Worm (Caenorhabditis elegans) whole organism, L3 larva: ENCODE data around the gene B0524.6.

Experiments used
- R02D3.7 ChIP-seq: fragments of 150-350 bp; optimal IDR thresholded peaks from 2 replicates; lab custom pipeline; 2014; ENCODE audit warnings: missing biosample characterization, missing genetic modification characterization
- elt-2 ChIP-seq: sonication (generic microtip); optimal IDR thresholded peaks from 2 replicates; lab custom pipeline; 2016; ENCODE audit warnings: missing genetic modification reagents, mild to moderate bottlenecking, missing genetic modification characterization, missing compliant biosample characterization
- elt-3 ChIP-seq, 3 experiments: fragments of 150-350 bp in 1 of 3; sonication (generic microtip) in 2 of 3; optimal IDR thresholded peaks; 2 replicates in 2 of 3; 4 replicates in 1 of 3; lab custom pipeline; 2014 to 2017; ENCODE audit warnings: missing biosample characterization in 3 of 3, missing genetic modification characterization in 3 of 3
- fkh-10 ChIP-seq: sonication (generic microtip); optimal IDR thresholded peaks from 2 replicates; lab custom pipeline; 2017; ENCODE audit warnings: missing biosample characterization, missing genetic modification reagents, missing genetic modification characterization
- fos-1 ChIP-seq: fragments of 150-350 bp; optimal IDR thresholded peaks from 2 replicates; lab custom pipeline; 2014; ENCODE audit warnings: missing biosample characterization, missing genetic modification characterization
- nhr-11 ChIP-seq: fragments of 150-350 bp; optimal IDR thresholded peaks from 2 replicates; lab custom pipeline; 2014; ENCODE audit warnings: missing biosample characterization, missing genetic modification characterization
- nhr-28 ChIP-seq: fragments of 150-350 bp; optimal IDR thresholded peaks from 2 replicates; lab custom pipeline; 2014; ENCODE audit warnings: missing biosample characterization, missing genetic modification characterization
- nhr-43 ChIP-seq: sonication (generic microtip); optimal IDR thresholded peaks from 2 replicates; lab custom pipeline; 2016; ENCODE audit warnings: mild to moderate bottlenecking, missing genetic modification characterization, missing compliant biosample characterization; ENCODE audit not compliant: poor library complexity, severe bottlenecking
- nhr-76 ChIP-seq: fragments of 150-350 bp; sonication (generic microtip); optimal IDR thresholded peaks from 5 replicates; lab custom pipeline; 2014; ENCODE audit warnings: missing biosample characterization, missing genetic modification characterization
- nhr-77 ChIP-seq: fragments of 150-350 bp; optimal IDR thresholded peaks from 2 replicates; lab custom pipeline; 2014; ENCODE audit warnings: missing biosample characterization, missing genetic modification characterization
- pqm-1 ChIP-seq: fragments of 150-350 bp; optimal IDR thresholded peaks from 2 replicates; lab custom pipeline; 2017; ENCODE audit warnings: missing biosample characterization, missing genetic modification characterization, inconsistent platforms
- skn-1 ChIP-seq: fragments of 150-350 bp; optimal IDR thresholded peaks from 2 replicates; lab custom pipeline; 2014; ENCODE audit warnings: missing biosample characterization, missing genetic modification characterization
- snpc-4 ChIP-seq: fragments of 150-350 bp; optimal IDR thresholded peaks from 2 replicates; lab custom pipeline; 2014; ENCODE audit warnings: missing biosample characterization, missing genetic modification characterization
- unc-39 ChIP-seq: sonication (generic microtip); optimal IDR thresholded peaks from 4 replicates; lab custom pipeline; 2017; ENCODE audit warnings: missing biosample characterization, missing genetic modification characterization

DNA sequence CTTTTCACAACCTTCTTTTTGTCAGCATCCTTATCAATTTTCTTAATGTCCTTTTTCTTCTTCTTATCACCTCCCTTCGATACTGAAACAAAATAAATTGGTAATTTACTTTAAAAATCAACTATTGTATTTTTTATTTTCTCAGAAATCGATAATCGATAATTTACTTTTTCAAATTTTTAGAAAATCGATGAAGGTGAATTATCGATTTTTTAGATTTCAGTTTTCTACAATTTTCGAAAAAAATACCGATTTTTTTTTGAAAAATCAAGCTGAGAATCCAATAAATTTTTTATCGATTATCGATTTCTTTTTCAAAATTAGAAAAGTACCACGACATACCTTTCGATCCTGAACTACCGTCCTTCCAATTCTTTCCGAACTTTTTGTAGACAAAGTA lies 22.8 kb downstream of the B0524.6 start:
- TF ChIP-seq nhr-76 (tag; lab: Kevin White, UChicago) (no peak), fos-1 (tag; lab: Kevin White, UChicago) (no peak), nhr-77 (no peak), pqm-1 (tag; lab: Kevin White, UChicago) (no peak), skn-1 (tag; lab: Kevin White, UChicago) (no peak), nhr-11 (tag; lab: Kevin White, UChicago) (no peak), snpc-4 (tag; lab: Kevin White, UChicago) (no peak), fkh-10 (GFP tag; lab: Kevin White, UChicago) (no peak), elt-3 (tag; optimal IDR thresholded peaks at IDR 0.05; lab: Kevin White, UChicago) (no peak), nhr-28 (tag; lab: Kevin White, UChicago) (no peak), R02D3.7 (tag; lab: Kevin White, UChicago) (no peak), elt-2 (no peak), unc-39 (no peak), nhr-43 (tag; lab: Kevin White, UChicago) (no peak)
